Fruit fly (Drosophila melanogaster) whole organism, wandering third instar larva: ENCODE data around the gene CG4949.
A peak's percentile ranks its signal among the peaks of the same experiment; 100 is the strongest.

Source experiments
- CG32264 ChIP-seq: fragments of 200-800 bp; sonication (Bioruptor generic); optimal IDR thresholded peaks from 2 replicates; lab custom pipeline; 2016; ENCODE audit warnings: missing biosample characterization, missing genetic modification characterization
- CG9705 ChIP-seq: fragments of 200-800 bp; sonication (Bioruptor generic); optimal IDR thresholded peaks from 2 replicates; lab custom pipeline; 2018; ENCODE audit warnings: missing biosample characterization, mild to moderate bottlenecking, missing genetic modification characterization
- CrebA ChIP-seq: fragments of 200-800 bp; sonication (Bioruptor generic); optimal IDR thresholded peaks from 2 replicates; lab custom pipeline; 2016; ENCODE audit warnings: missing biosample characterization, mild to moderate bottlenecking, missing genetic modification characterization, borderline replicate concordance
- Dfd ChIP-seq: fragments of >200 bp; optimal IDR thresholded peaks from 2 replicates; lab custom pipeline; 2017; ENCODE audit warnings: missing biosample characterization, missing genetic modification characterization
- Dif ChIP-seq: fragments of 200-275, 200-300 bp; sonication (Bioruptor generic); optimal IDR thresholded peaks from 2 replicates; lab custom pipeline; 2018; ENCODE audit warnings: missing biosample characterization, missing genetic modification characterization; ENCODE audit not compliant: partially characterized antibody
- GATAd ChIP-seq: sonication (Bioruptor generic); optimal IDR thresholded peaks from 2 replicates; lab custom pipeline; 2016; ENCODE audit warnings: missing biosample characterization, missing genetic modification characterization
- HLH106 ChIP-seq: fragments of 200-800 bp; optimal IDR thresholded peaks from 3 replicates; lab custom pipeline; 2019; ENCODE audit warnings: missing biosample characterization, mild to moderate bottlenecking, missing genetic modification characterization, moderate library complexity
- Hnf4 ChIP-seq: fragments of 200-800 bp; sonication (Bioruptor generic); optimal IDR thresholded peaks from 2 replicates; lab custom pipeline; 2016; ENCODE audit warnings: missing biosample characterization, mild to moderate bottlenecking, missing genetic modification characterization
- Hr78 ChIP-seq: fragments of >200 bp; optimal IDR thresholded peaks from 2 replicates; lab custom pipeline; 2017; ENCODE audit warnings: missing biosample characterization, missing genetic modification characterization
- Hr83 ChIP-seq: fragments of 200-300 bp; sonication (Bioruptor generic); optimal IDR thresholded peaks from 2 replicates; lab custom pipeline; 2016; ENCODE audit warnings: missing biosample characterization, mild to moderate bottlenecking, missing genetic modification characterization, moderate library complexity; ENCODE audit not compliant: poor library complexity, severe bottlenecking
- Mio ChIP-seq: sonication (Bioruptor generic); optimal IDR thresholded peaks from 2 replicates; lab custom pipeline; 2016; ENCODE audit warnings: missing biosample characterization, missing genetic modification characterization
- Myc ChIP-seq: fragments of >200 bp; optimal IDR thresholded peaks from 2 replicates; lab custom pipeline; 2017
- N ChIP-seq: fragments of >200 bp; optimal IDR thresholded peaks from 2 replicates; lab custom pipeline; 2018; ENCODE audit warnings: missing biosample characterization, missing external identifiers, missing genetic modification characterization
- OdsH ChIP-seq: fragments of 200-800 bp; sonication (Bioruptor generic); optimal IDR thresholded peaks from 2 replicates; lab custom pipeline; 2016; ENCODE audit warnings: missing biosample characterization, mild to moderate bottlenecking, missing genetic modification characterization
- Rel ChIP-seq, 2 experiments: fragments of 200-800 bp; sonication (Bioruptor generic) in 1 of 2; optimal IDR thresholded peaks; 2 replicates in 1 of 2; 3 replicates in 1 of 2; lab custom pipeline; 2016 to 2019; ENCODE audit warnings: mild to moderate bottlenecking in 2 of 2, missing biosample characterization in 2 of 2, missing genetic modification characterization in 2 of 2, moderate library complexity in 1 of 2
- Sp1 ChIP-seq: fragments of 200-800 bp; sonication (Bioruptor generic); optimal IDR thresholded peaks from 3 replicates; lab custom pipeline; 2019; ENCODE audit warnings: missing biosample characterization, mild to moderate bottlenecking, missing genetic modification characterization, moderate library complexity
- Vsx2 ChIP-seq: fragments of 200-300, 225-300 bp; sonication (Bioruptor generic); optimal IDR thresholded peaks from 2 replicates; lab custom pipeline; 2018; ENCODE audit warnings: missing biosample characterization, missing genetic modification characterization; ENCODE audit not compliant: partially characterized antibody
- br ChIP-seq: fragments of 200-800 bp; sonication (Bioruptor generic); optimal IDR thresholded peaks from 2 replicates; lab custom pipeline; 2016; ENCODE audit warnings: missing biosample characterization, missing genetic modification characterization
- brk ChIP-seq: fragments of 200-800 bp; sonication (Bioruptor generic); optimal IDR thresholded peaks from 2 replicates; lab custom pipeline; 2016; ENCODE audit warnings: missing biosample characterization, mild to moderate bottlenecking, missing genetic modification characterization
- dl ChIP-seq, 2 experiments: fragments of 175-275, 200-275 bp in 1 of 2; fragments of 200-275 bp in 1 of 2; sonication (Bioruptor generic); optimal IDR thresholded peaks; lab custom pipeline; 2018; ENCODE audit warnings: mild to moderate bottlenecking in 2 of 2, missing biosample characterization in 2 of 2, missing genetic modification characterization in 2 of 2, moderate library complexity in 2 of 2; ENCODE audit not compliant: partially characterized antibody in 2 of 2, insufficient read depth in 1 of 2
- dmrt93B ChIP-seq: fragments of 200-800 bp; sonication (Bioruptor generic); optimal IDR thresholded peaks from 2 replicates; lab custom pipeline; 2018; ENCODE audit warnings: missing biosample characterization, mild to moderate bottlenecking, missing genetic modification characterization
- dsf ChIP-seq: sonication (Bioruptor generic); optimal IDR thresholded peaks from 2 replicates; lab custom pipeline; 2016; ENCODE audit warnings: missing biosample characterization, missing genetic modification characterization, borderline replicate concordance
- ey ChIP-seq: fragments of 200-800 bp; sonication (Bioruptor generic); optimal IDR thresholded peaks from 2 replicates; lab custom pipeline; 2016; ENCODE audit warnings: missing biosample characterization, missing genetic modification characterization
- foxo ChIP-seq, 2 experiments: fragments of 200-800 bp; sonication (Bioruptor generic); optimal IDR thresholded peaks; 2 replicates in 1 of 2; 3 replicates in 1 of 2; lab custom pipeline; 2016 to 2017; ENCODE audit warnings: missing biosample characterization in 2 of 2, missing genetic modification characterization in 2 of 2
- fru ChIP-seq: fragments of 200-800 bp; sonication (Bioruptor generic); optimal IDR thresholded peaks from 3 replicates; lab custom pipeline; 2016; ENCODE audit warnings: missing biosample characterization, mild to moderate bottlenecking, missing genetic modification characterization
- h ChIP-seq: fragments of 200-800 bp; sonication (Bioruptor generic); optimal IDR thresholded peaks from 3 replicates; lab custom pipeline; 2016; ENCODE audit warnings: missing biosample characterization, mild to moderate bottlenecking, missing genetic modification characterization
- jim ChIP-seq: fragments of 175-275, 200-325 bp; sonication (Bioruptor generic); optimal IDR thresholded peaks from 2 replicates; lab custom pipeline; 2016; ENCODE audit warnings: missing biosample characterization, mild to moderate bottlenecking, missing genetic modification characterization
- lola ChIP-seq: fragments of >200 bp; optimal IDR thresholded peaks from 2 replicates; lab custom pipeline; 2017; ENCODE audit warnings: missing biosample characterization, missing genetic modification characterization
- psq ChIP-seq: fragments of 200-800 bp; sonication (Bioruptor generic); optimal IDR thresholded peaks from 3 replicates; lab custom pipeline; 2017; ENCODE audit warnings: missing biosample characterization, mild to moderate bottlenecking, missing genetic modification characterization, moderate library complexity
- rgr ChIP-seq: fragments of 200-800 bp; sonication (Bioruptor generic); optimal IDR thresholded peaks from 3 replicates; lab custom pipeline; 2016; ENCODE audit warnings: missing biosample characterization, mild to moderate bottlenecking, missing genetic modification characterization
- sage ChIP-seq: fragments of 200-800 bp; sonication (Bioruptor generic); optimal IDR thresholded peaks from 2 replicates; lab custom pipeline; 2016; ENCODE audit warnings: missing biosample characterization, mild to moderate bottlenecking, missing genetic modification characterization
- sv ChIP-seq: fragments of 200-800 bp; sonication (Bioruptor generic); optimal IDR thresholded peaks from 3 replicates; lab custom pipeline; 2016; ENCODE audit warnings: missing biosample characterization, missing genetic modification characterization
- tai ChIP-seq: sonication (Bioruptor generic); optimal IDR thresholded peaks from 2 replicates; lab custom pipeline; 2016; ENCODE audit warnings: missing biosample characterization, missing genetic modification characterization
- usp ChIP-seq: fragments of >200 bp; optimal IDR thresholded peaks from 2 replicates; lab custom pipeline; 2017; ENCODE audit warnings: missing biosample characterization, missing genetic modification characterization
- woc ChIP-seq: sonication (Bioruptor generic); optimal IDR thresholded peaks from 2 replicates; lab custom pipeline; 2016; ENCODE audit warnings: missing biosample characterization, mild to moderate bottlenecking, missing genetic modification characterization

CG4949 gene

dm6 chrX:17122425-17123094 lies 43.9 kb downstream of the CG4949 start:
- TF ChIP-seq sage (no peak), Rel (GFP tag; optimal IDR thresholded peaks at IDR 0.05; lab: Kevin White, UChicago) (no peak), Rel (tag; optimal IDR thresholded peaks at IDR 0.05; lab: Kevin White, UChicago) (no peak), dl (GFP tag; optimal IDR thresholded peaks at IDR 0.05; lab: Kevin White, UChicago; ENCODE audit: insufficient read depth in 1 of 2, partially characterized antibody in 2 of 2) (no peak), Vsx2 (GFP tag; lab: Kevin White, UChicago) (no peak), HLH106 (no peak), foxo (GFP tag; optimal IDR thresholded peaks at IDR 0.05; lab: Kevin White, UChicago) (no peak), br (no peak), rgr (no peak), brk (GFP tag; lab: Kevin White, UChicago) (no peak), GATAd (GFP tag; lab: Kevin White, UChicago) (no peak), Dfd (GFP tag; lab: Kevin White, UChicago) (no peak), h (no peak), CrebA (GFP tag; lab: Kevin White, UChicago) (no peak), ey (GFP tag; lab: Kevin White, UChicago) (no peak), dmrt93B (GFP tag; lab: Kevin White, UChicago) (no peak), CG9705 (no peak), lola (no peak), Mio (GFP tag; lab: Kevin White, UChicago) (no peak), fru (GFP tag; lab: Kevin White, UChicago) (no peak)

dm6 chrX:17123545-17124203 lies 45.0 kb downstream of the CG4949 start:
- no peak for TF ChIP-seq usp (GFP tag; lab: Kevin White, UChicago)
- peak; percentile 44 for TF ChIP-seq fru (GFP tag; lab: Kevin White, UChicago)
- TF ChIP-seq sv (GFP tag; lab: Kevin White, UChicago): peak; percentile 46
- TF ChIP-seq Rel (GFP tag; optimal IDR thresholded peaks at IDR 0.05; lab: Kevin White, UChicago): no peak
- TF ChIP-seq Rel (tag; optimal IDR thresholded peaks at IDR 0.05; lab: Kevin White, UChicago): peak; percentile 36
- peak; percentile 28 for TF ChIP-seq Sp1 (GFP tag; lab: Kevin White, UChicago)
- no peak for TF ChIP-seq jim (GFP tag; lab: Kevin White, UChicago)
- TF ChIP-seq ey (GFP tag; lab: Kevin White, UChicago): peak; percentile 50
- peak; percentile 54 for TF ChIP-seq h
- peak; percentile 56 for TF ChIP-seq OdsH (GFP tag; lab: Kevin White, UChicago)
- TF ChIP-seq tai (GFP tag; lab: Kevin White, UChicago): no peak
- peak; percentile 47 for TF ChIP-seq psq (GFP tag; lab: Kevin White, UChicago)
- peak; percentile 48 for TF ChIP-seq br
- TF ChIP-seq Hnf4 (GFP tag; lab: Kevin White, UChicago): peak; percentile 14
- TF ChIP-seq rgr: peak; percentile 52
- no peak for TF ChIP-seq dl (GFP tag; optimal IDR thresholded peaks at IDR 0.05; lab: Kevin White, UChicago; ENCODE audit: insufficient read depth in 1 of 2, partially characterized antibody in 2 of 2)
- peak in 1 of 2 experiments; percentile 63 for TF ChIP-seq foxo (GFP tag; optimal IDR thresholded peaks at IDR 0.05; lab: Kevin White, UChicago)
- TF ChIP-seq N (GFP tag; lab: Kevin White, UChicago): no peak
- TF ChIP-seq Dfd (GFP tag; lab: Kevin White, UChicago): no peak
- TF ChIP-seq sage: peak; percentile 11
- TF ChIP-seq HLH106: peak; percentile 60

- TF ChIP-seq tai (GFP tag; lab: Kevin White, UChicago): no peak
- no peak for TF ChIP-seq Dif (GFP tag; lab: Kevin White, UChicago)
- TF ChIP-seq CrebA (GFP tag; lab: Kevin White, UChicago): no peak
- no peak for TF ChIP-seq Myc (lab: Kevin White, UChicago)
- TF ChIP-seq Hr78 (GFP tag; lab: Kevin White, UChicago): no peak
- TF ChIP-seq h: peak; percentile 46
- peak in 1 of 2 experiments; percentile 24 for TF ChIP-seq foxo (GFP tag; optimal IDR thresholded peaks at IDR 0.05; lab: Kevin White, UChicago)
- no peak for TF ChIP-seq Hnf4 (GFP tag; lab: Kevin White, UChicago)
- peak; percentile 1 for TF ChIP-seq psq (GFP tag; lab: Kevin White, UChicago)
- no peak for TF ChIP-seq dsf (GFP tag; lab: Kevin White, UChicago)
- TF ChIP-seq Sp1 (GFP tag; lab: Kevin White, UChicago): no peak
- TF ChIP-seq OdsH (GFP tag; lab: Kevin White, UChicago): peak; percentile 23
- TF ChIP-seq br: peak; percentile 5
- TF ChIP-seq GATAd (GFP tag; lab: Kevin White, UChicago): no peak
- TF ChIP-seq Rel (GFP tag; optimal IDR thresholded peaks at IDR 0.05; lab: Kevin White, UChicago): no peak
- TF ChIP-seq Rel (tag; optimal IDR thresholded peaks at IDR 0.05; lab: Kevin White, UChicago): no peak
- peak; percentile 44 for TF ChIP-seq fru (GFP tag; lab: Kevin White, UChicago)
- no peak for TF ChIP-seq sage
- TF ChIP-seq brk (GFP tag; lab: Kevin White, UChicago): no peak
- TF ChIP-seq CG32264 (GFP tag; lab: Kevin White, UChicago): no peak
- no peak for TF ChIP-seq Mio (GFP tag; lab: Kevin White, UChicago)
- no peak for TF ChIP-seq N (GFP tag; lab: Kevin White, UChicago)
- no peak for TF ChIP-seq jim (GFP tag; lab: Kevin White, UChicago)
- TF ChIP-seq dl (GFP tag; optimal IDR thresholded peaks at IDR 0.05; lab: Kevin White, UChicago; ENCODE audit: insufficient read depth in 1 of 2, partially characterized antibody in 2 of 2): no peak
- no peak for TF ChIP-seq lola
- peak; percentile 68 for TF ChIP-seq woc (GFP tag; lab: Kevin White, UChicago)
- peak; percentile 11 for TF ChIP-seq rgr
- TF ChIP-seq Vsx2 (GFP tag; lab: Kevin White, UChicago): no peak
- TF ChIP-seq Hr83 (GFP tag; lab: Kevin White, UChicago): no peak
- TF ChIP-seq sv (GFP tag; lab: Kevin White, UChicago): no peak
- TF ChIP-seq CG9705: no peak
- peak; percentile 19 for TF ChIP-seq HLH106
Observed at dm6 chrX:17125017-17125821, 46.6 kb downstream of the CG4949 start.
